Worm (Caenorhabditis elegans) whole organism, L4/young adult: ENCODE data around the gene nspb-7.

Source experiments
- W03F9.2 ChIP-seq: fragments of 150-350 bp; optimal IDR thresholded peaks from 2 replicates; lab custom pipeline; 2014; ENCODE audit warnings: missing biosample characterization, missing genetic modification characterization
- dao-5 ChIP-seq: sonication (generic microtip); optimal IDR thresholded peaks from 2 replicates; lab custom pipeline; 2016; ENCODE audit warnings: missing genotype, missing genetic modification characterization, moderate library complexity, missing compliant biosample characterization

ce11 chrII:14606172-14606571 is 28.1 kb downstream of the nspb-7 start, which contains the start of gene arl-3:
- TF ChIP-seq W03F9.2 (tag; lab: Kevin White, UChicago) (no peak), dao-5 (tag; lab: Kevin White, UChicago) (no peak)
